Fruit fly (Drosophila melanogaster) Kc167 (cell line): ENCODE measurements around the gene GlnRS.

Experiments used
- h ChIP-seq: fragments of >200 bp; optimal IDR thresholded peaks from 3 replicates; lab custom pipeline; 2018; ENCODE audit warnings: missing external identifiers
- psq ChIP-seq: fragments of >200 bp; optimal IDR thresholded peaks from 2 replicates; lab custom pipeline; 2017; ENCODE audit warnings: missing external identifiers

dm6 chr3R:25269909-25270308, 4.4 kb upstream of the GlnRS start, which contains the start of the genes CG11889 and CG11891:
- TF ChIP-seq h (lab: Kevin White, UChicago): no peak
- TF ChIP-seq psq: no peak
